Worm (Caenorhabditis elegans): ENCODE data around the gene tag-131.

The tag-131 gene

ce11 chrIII:4313061-4313962 is 4.2 kb upstream of the tag-131 start, which contains the start of the genes evl-14 and dcn-1 (continued):
- TF ChIP-seq D1046.2 (GFP tag; IDR thresholded peaks at IDR 0.05) (no peak), set-16 (GFP tag; IDR thresholded peaks at IDR 0.05) (no peak), Y105C5A.15 (GFP tag; IDR thresholded peaks at IDR 0.05) (no peak), ces-1 (GFP tag; optimal IDR thresholded peaks at IDR 0.05) (no peak), dmd-9 (GFP tag; IDR thresholded peaks at IDR 0.05) (no peak), dve-1 (tag; optimal IDR thresholded peaks at IDR 0.05; ENCODE audit: insufficient read depth) (peak; percentile 92)

ce11 chrIII:4314502-4314901 is 3.0 kb upstream of the tag-131 start:
- no peak for TF ChIP-seq hlh-11 (tag; optimal IDR thresholded peaks at IDR 0.05)
- no peak for TF ChIP-seq lin-13 (GFP tag; optimal IDR thresholded peaks at IDR 0.05)
- TF ChIP-seq pqm-1 (tag; optimal IDR thresholded peaks at IDR 0.05), result peak; percentile 80
- no peak for TF ChIP-seq dpl-1 (GFP tag; optimal IDR thresholded peaks at IDR 0.05)
- TF ChIP-seq Y75B8A.6 (GFP tag; IDR thresholded peaks at IDR 0.05), result no peak
- no peak for TF ChIP-seq daf-16 (GFP tag; optimal IDR thresholded peaks at IDR 0.05)
- TF ChIP-seq daf-16 (tag; optimal IDR thresholded peaks at IDR 0.05), result peak; percentile 36
- TF ChIP-seq nhr-28 (tag; optimal IDR thresholded peaks at IDR 0.05), result peak; percentile 22
- peak; percentile 22 for TF ChIP-seq dve-1 (tag; optimal IDR thresholded peaks at IDR 0.05; ENCODE audit: insufficient read depth)
- no peak for TF ChIP-seq R02D3.7 (tag; optimal IDR thresholded peaks at IDR 0.05)
- TF ChIP-seq nhr-10 (tag; optimal IDR thresholded peaks at IDR 0.05), result no peak
- TF ChIP-seq T20F7.1 (GFP tag; optimal IDR thresholded peaks at IDR 0.05), result peak; percentile 2
- TF ChIP-seq ceh-28 (tag; optimal IDR thresholded peaks at IDR 0.05), result peak; percentile 41

ce11 chrIII:4320113-4320512 is 2.6 kb downstream of the tag-131 start, which contains the start of gene H38K22.6:
Gene H38K22.6 (plus strand): TSS chrIII:4320413.
- TF ChIP-seq cey-2 (tag; optimal IDR thresholded peaks at IDR 0.05; ENCODE audit: borderline replicate concordance, insufficient read depth), result no peak
- no peak for TF ChIP-seq nhr-102 (tag; optimal IDR thresholded peaks at IDR 0.05)
- no peak for TF ChIP-seq F44E2.7 (GFP tag; IDR thresholded peaks at IDR 0.05)
- no peak for TF ChIP-seq nhr-6 (tag; optimal IDR thresholded peaks at IDR 0.05)
- no peak for TF ChIP-seq ceh-62 (tag; optimal IDR thresholded peaks at IDR 0.05)
- no peak for TF ChIP-seq egl-27 (tag; optimal IDR thresholded peaks at IDR 0.05)
- no peak for TF ChIP-seq dmd-8 (GFP tag; IDR thresholded peaks at IDR 0.05)
- TF ChIP-seq aly-2 (tag; optimal IDR thresholded peaks at IDR 0.05), result no peak
- TF ChIP-seq zfp-2 (tag; optimal IDR thresholded peaks at IDR 0.05), result no peak
- no peak for TF ChIP-seq tra-1 (GFP tag; IDR thresholded peaks at IDR 0.05)
- no peak for TF ChIP-seq dve-1 (tag; optimal IDR thresholded peaks at IDR 0.05; ENCODE audit: insufficient read depth)
- TF ChIP-seq F49E8.2 (tag; optimal IDR thresholded peaks at IDR 0.05; ENCODE audit: borderline replicate concordance), result no peak

- TF ChIP-seq madf-5 (GFP tag; IDR thresholded peaks at IDR 0.05) (no peak), lin-29 (GFP tag; IDR thresholded peaks at IDR 0.05) (no peak), ceh-82 (tag; optimal IDR thresholded peaks at IDR 0.05) (no peak), daf-16 (GFP tag; optimal IDR thresholded peaks at IDR 0.05) (no peak), daf-16 (tag; optimal IDR thresholded peaks at IDR 0.05) (no peak), spr-1 (tag; optimal IDR thresholded peaks at IDR 0.05) (no peak), lin-38 (GFP tag; IDR thresholded peaks at IDR 0.05) (no peak), nhr-10 (tag; optimal IDR thresholded peaks at IDR 0.05) (no peak), lin-13 (GFP tag; optimal IDR thresholded peaks at IDR 0.05) (no peak), ces-1 (GFP tag; optimal IDR thresholded peaks at IDR 0.05) (no peak), R02D3.7 (tag; optimal IDR thresholded peaks at IDR 0.05) (no peak), zfp-2 (tag; optimal IDR thresholded peaks at IDR 0.05) (no peak), attf-4 (tag; optimal IDR thresholded peaks at IDR 0.05) (no peak), lin-1 (GFP tag; IDR thresholded peaks at IDR 0.05) (no peak), dve-1 (tag; optimal IDR thresholded peaks at IDR 0.05; ENCODE audit: insufficient read depth) (no peak), lsy-2 (tag; optimal IDR thresholded peaks at IDR 0.05) (no peak), ztf-11 (tag; optimal IDR thresholded peaks at IDR 0.05) (no peak), mdt-29 (GFP tag; IDR thresholded peaks at IDR 0.05) (no peak), aha-1 (tag) (no peak)
Measured at ce11 chrIII:4321399-4321798, 3.9 kb downstream of the tag-131 start, which contains the start of gene H38K22.7. Gene H38K22.7 (plus strand): TSS chrIII:4321699.
